Worm (Caenorhabditis elegans) whole organism, L2 larva: ENCODE results near the gene T23F11.11.

Source experiments
- C34F6.9 ChIP-seq: fragments of 150-350 bp; optimal IDR thresholded peaks from 2 replicates; lab custom pipeline; 2014; ENCODE audit warnings: missing biosample characterization, missing genetic modification characterization
- F13H6.1 ChIP-seq: sonication (generic microtip); optimal IDR thresholded peaks from 2 replicates; lab custom pipeline; 2016; ENCODE audit warnings: missing genetic modification characterization, missing compliant biosample characterization
- R02D3.7 ChIP-seq: fragments of 150-350 bp; optimal IDR thresholded peaks from 2 replicates; lab custom pipeline; 2014; ENCODE audit warnings: missing biosample characterization, missing genetic modification characterization
- Y55F3AM.14 ChIP-seq: fragments of 200-800 bp; sonication (Bioruptor generic); optimal IDR thresholded peaks from 2 replicates; lab custom pipeline; 2018; ENCODE audit warnings: mild to moderate bottlenecking, missing genetic modification characterization, missing compliant biosample characterization
- ZK546.5 ChIP-seq: sonication (generic microtip); optimal IDR thresholded peaks from 2 replicates; lab custom pipeline; 2017; ENCODE audit warnings: missing biosample characterization, missing genetic modification characterization
- alr-1 ChIP-seq: fragments of 150-350 bp; optimal IDR thresholded peaks from 2 replicates; lab custom pipeline; 2014; ENCODE audit warnings: missing biosample characterization, missing genetic modification characterization
- aly-2 ChIP-seq: fragments of 150-350 bp; optimal IDR thresholded peaks from 2 replicates; lab custom pipeline; 2014; ENCODE audit warnings: missing biosample characterization, missing genetic modification characterization
- ama-1 ChIP-seq: fragments of 150-350 bp; optimal IDR thresholded peaks from 2 replicates; lab custom pipeline; 2018; ENCODE audit warnings: inconsistent platforms
- blmp-1 ChIP-seq: sonication (generic microtip); optimal IDR thresholded peaks from 2 replicates; lab custom pipeline; 2017; ENCODE audit warnings: missing genetic modification characterization, mild to moderate bottlenecking, missing compliant biosample characterization, antibody characterized with exemption, moderate library complexity; ENCODE audit not compliant: insufficient read depth
- crh-2 ChIP-seq: sonication (generic microtip); optimal IDR thresholded peaks from 2 replicates; lab custom pipeline; 2017; ENCODE audit warnings: missing biosample characterization, missing genetic modification characterization
- dmd-4 ChIP-seq: sonication (generic microtip); optimal IDR thresholded peaks from 2 replicates; lab custom pipeline; 2017; ENCODE audit warnings: missing biosample characterization, missing genetic modification characterization
- gmeb-1 ChIP-seq: fragments of 150-350 bp; optimal IDR thresholded peaks from 2 replicates; lab custom pipeline; 2014; ENCODE audit warnings: missing biosample characterization, missing genetic modification characterization
- lin-11 ChIP-seq: fragments of 150-350 bp; sonication (generic microtip); optimal IDR thresholded peaks from 2 replicates; lab custom pipeline; 2014; ENCODE audit warnings: missing biosample characterization, missing genetic modification characterization, inconsistent platforms, mixed read lengths
- lin-39 ChIP-seq: fragments of 150-350 bp; optimal IDR thresholded peaks from 2 replicates; lab custom pipeline; 2014; ENCODE audit warnings: missing biosample characterization, missing genetic modification reagents, missing genetic modification characterization
- lsy-2 ChIP-seq, 2 experiments: fragments of 150-350 bp in 1 of 2; sonication (generic microtip) in 1 of 2; optimal IDR thresholded peaks; 2 replicates each; lab custom pipeline; 2014 to 2017; ENCODE audit warnings: missing biosample characterization in 2 of 2, missing genetic modification characterization in 2 of 2
- mab-5 ChIP-seq: fragments of 150-350 bp; optimal IDR thresholded peaks from 2 replicates; lab custom pipeline; 2014; ENCODE audit warnings: missing biosample characterization, missing genetic modification characterization
- mbf-1 ChIP-seq: sonication (generic microtip); optimal IDR thresholded peaks from 2 replicates; lab custom pipeline; 2017; ENCODE audit warnings: missing biosample characterization, missing genetic modification characterization
- mdl-1 ChIP-seq, 2 experiments: fragments of 150-350 bp in 1 of 2; sonication (generic microtip) in 1 of 2; optimal IDR thresholded peaks; 2 replicates each; lab custom pipeline; 2017; ENCODE audit warnings: missing biosample characterization in 2 of 2, missing genetic modification characterization in 2 of 2
- nhr-10 ChIP-seq: sonication (generic microtip); optimal IDR thresholded peaks from 2 replicates; lab custom pipeline; 2017; ENCODE audit warnings: missing biosample characterization, missing genetic modification characterization
- nhr-11 ChIP-seq: fragments of 150-350 bp; optimal IDR thresholded peaks from 2 replicates; lab custom pipeline; 2014; ENCODE audit warnings: missing biosample characterization, missing genetic modification characterization
- nhr-12 ChIP-seq: fragments of 150-350 bp; optimal IDR thresholded peaks from 2 replicates; lab custom pipeline; 2014; ENCODE audit warnings: missing biosample characterization, missing genetic modification characterization
- nhr-129 ChIP-seq: fragments of 150-350 bp; optimal IDR thresholded peaks from 2 replicates; lab custom pipeline; 2014; ENCODE audit warnings: missing biosample characterization, missing genetic modification characterization
- nhr-237 ChIP-seq: fragments of 150-350 bp; optimal IDR thresholded peaks from 2 replicates; lab custom pipeline; 2014; ENCODE audit warnings: missing biosample characterization, missing genetic modification characterization
- nhr-6 ChIP-seq: fragments of 150-350 bp; optimal IDR thresholded peaks from 2 replicates; lab custom pipeline; 2014; ENCODE audit warnings: missing biosample characterization, missing genetic modification characterization
- nhr-77 ChIP-seq: fragments of 150-350 bp; optimal IDR thresholded peaks from 2 replicates; lab custom pipeline; 2014; ENCODE audit warnings: missing biosample characterization, missing genetic modification characterization
- peb-1 ChIP-seq: fragments of 150-350 bp; optimal IDR thresholded peaks from 2 replicates; lab custom pipeline; 2014; ENCODE audit warnings: missing biosample characterization, missing genetic modification characterization
- sem-4 ChIP-seq: fragments of 150-350 bp; optimal IDR thresholded peaks from 2 replicates; lab custom pipeline; 2014; ENCODE audit warnings: missing biosample characterization, missing genetic modification reagents, missing genetic modification characterization
- sma-3 ChIP-seq: sonication (generic microtip); optimal IDR thresholded peaks from 2 replicates; lab custom pipeline; 2016; ENCODE audit warnings: missing genetic modification reagents, missing genetic modification characterization, missing compliant biosample characterization
- sma-9 ChIP-seq, 2 experiments: fragments of 150-350 bp in 1 of 2; sonication (generic microtip) in 1 of 2; optimal IDR thresholded peaks; 2 replicates each; lab custom pipeline; 2014 to 2016; ENCODE audit warnings: missing genetic modification characterization in 2 of 2, mild to moderate bottlenecking in 1 of 2, missing biosample characterization in 1 of 2, missing compliant biosample characterization in 1 of 2, missing genetic modification reagents in 1 of 2, moderate library complexity in 1 of 2
- unc-55 ChIP-seq: fragments of 150-350 bp; sonication (generic microtip); optimal IDR thresholded peaks from 3 replicates; lab custom pipeline; 2014; ENCODE audit warnings: missing biosample characterization, missing genetic modification reagents, missing genetic modification characterization
- unc-62 ChIP-seq: fragments of 150-350 bp; optimal IDR thresholded peaks from 2 replicates; lab custom pipeline; 2014; ENCODE audit warnings: missing biosample characterization, missing genetic modification reagents, missing genetic modification characterization
- zag-1 ChIP-seq: fragments of 150-350 bp; optimal IDR thresholded peaks from 2 replicates; lab custom pipeline; 2014; ENCODE audit warnings: missing biosample characterization, missing genetic modification characterization
- ztf-1 ChIP-seq: fragments of 200-800 bp; sonication (Bioruptor generic); conservative IDR thresholded peaks from 2 replicates; pipeline ENCODE4 v1.3.6; 2022; ENCODE audit warnings: missing genetic modification characterization, missing compliant biosample characterization
- ztf-4 ChIP-seq: fragments of 150-350 bp; optimal IDR thresholded peaks from 2 replicates; lab custom pipeline; 2014; ENCODE audit warnings: missing biosample characterization, missing genetic modification characterization

T23F11.11 gene

ce11 chrIII:4705207-4705606, 33.8 kb upstream of the T23F11.11 start, which contains the start of gene pgap-2:
TSS of gene pgap-2 (plus strand) at chrIII:4705507.
- TF ChIP-seq sma-9 (GFP tag; optimal IDR thresholded peaks at IDR 0.05; lab: Kevin White, UChicago) (no peak), sma-9 (tag; optimal IDR thresholded peaks at IDR 0.05; lab: Kevin White, UChicago) (no peak), lin-39 (tag; lab: Kevin White, UChicago) (no peak)
- TF ChIP-seq, all 48 proteins: peak for 0

- peak; percentile 58 for TF ChIP-seq C34F6.9 (tag; lab: Kevin White, UChicago)
- TF ChIP-seq lin-11 (tag; lab: Kevin White, UChicago) = no peak
- no peak for TF ChIP-seq ztf-1
- TF ChIP-seq unc-55 (GFP tag; lab: Kevin White, UChicago) = peak; percentile 59
- TF ChIP-seq lsy-2 (tag; optimal IDR thresholded peaks at IDR 0.05; lab: Kevin White, UChicago) = peak in 1 of 2 experiments; percentile 59
- peak; percentile 12 for TF ChIP-seq crh-2 (tag; lab: Kevin White, UChicago)
- no peak for TF ChIP-seq nhr-129 (tag; lab: Kevin White, UChicago)
- no peak for TF ChIP-seq R02D3.7 (tag; lab: Kevin White, UChicago)
These were observed 32.6 kb upstream of the T23F11.11 start, which contains the start of the genes clp-2 and mrpl-16 for ce11 chrIII:4703932-4704454. TSS of gene clp-2 (minus strand) at chrIII:4704025. TSS of gene mrpl-16 (plus strand) at chrIII:4704404.

ce11 chrIII:4699922-4700321, 28.5 kb upstream of the T23F11.11 start, which contains the start of gene sel-13:
TSS of gene sel-13 (minus strand) at chrIII:4700224.
- TF ChIP-seq unc-62 (GFP tag; lab: Kevin White, UChicago) = no peak
- TF ChIP-seq sem-4 = no peak
- no peak for TF ChIP-seq mbf-1 (tag; lab: Kevin White, UChicago)
- TF ChIP-seq zag-1 (tag; lab: Kevin White, UChicago) = no peak
- TF ChIP-seq lin-39 (tag; lab: Kevin White, UChicago) = no peak
- no peak for TF ChIP-seq Y55F3AM.14 (GFP tag; lab: Kevin White, UChicago)
- TF ChIP-seq blmp-1 (tag; lab: Kevin White, UChicago) = no peak
- TF ChIP-seq crh-2 (tag; lab: Kevin White, UChicago) = no peak
- no peak for TF ChIP-seq unc-55 (GFP tag; lab: Kevin White, UChicago)
- no peak for TF ChIP-seq ama-1 (lab: Kevin White, UChicago)
- no peak for TF ChIP-seq sma-3 (GFP tag; lab: Kevin White, UChicago)
- TF ChIP-seq gmeb-1 = no peak
- no peak for TF ChIP-seq nhr-77 (tag; lab: Kevin White, UChicago)
- TF ChIP-seq nhr-237 (tag; lab: Kevin White, UChicago) = no peak
- no peak for TF ChIP-seq lsy-2 (tag; optimal IDR thresholded peaks at IDR 0.05; lab: Kevin White, UChicago)
- TF ChIP-seq, all 48 proteins: peak for 0

- no peak for TF ChIP-seq crh-2 (tag; lab: Kevin White, UChicago)
- TF ChIP-seq nhr-11 = no peak
- no peak for TF ChIP-seq unc-62 (GFP tag; lab: Kevin White, UChicago)
- TF ChIP-seq Y55F3AM.14 (GFP tag; lab: Kevin White, UChicago) = no peak
- TF ChIP-seq nhr-10 = no peak
- TF ChIP-seq unc-55 (GFP tag; lab: Kevin White, UChicago) = no peak
- TF ChIP-seq nhr-129 (tag; lab: Kevin White, UChicago) = no peak
- no peak for TF ChIP-seq lin-39 (tag; lab: Kevin White, UChicago)
- TF ChIP-seq alr-1 (tag; lab: Kevin White, UChicago) = no peak
- no peak for TF ChIP-seq mdl-1 (tag; optimal IDR thresholded peaks at IDR 0.05; lab: Kevin White, UChicago)
- TF ChIP-seq mab-5 (tag; lab: Kevin White, UChicago) = no peak
- TF ChIP-seq dmd-4 (tag; lab: Kevin White, UChicago) = no peak
- TF ChIP-seq nhr-6 = no peak
- TF ChIP-seq aly-2 (tag; lab: Kevin White, UChicago) = no peak
- TF ChIP-seq lin-11 (tag; lab: Kevin White, UChicago) = no peak
- no peak for TF ChIP-seq nhr-12 (tag; lab: Kevin White, UChicago)
- TF ChIP-seq ztf-4 (tag; lab: Kevin White, UChicago) = no peak
- no peak for TF ChIP-seq F13H6.1 (tag; lab: Kevin White, UChicago)
- TF ChIP-seq gmeb-1 = no peak
These were observed 26.4 kb upstream of the T23F11.11 start, which contains the start of gene dnj-18 for ce11 chrIII:4697819-4698218. TSS of gene dnj-18 (plus strand) at chrIII:4698119.

ce11 chrIII:4696903-4697302, 25.5 kb upstream of the T23F11.11 start:
- TF ChIP-seq ztf-4 (tag; lab: Kevin White, UChicago) (no peak), nhr-129 (tag; lab: Kevin White, UChicago) (no peak), F13H6.1 (tag; lab: Kevin White, UChicago) (no peak), alr-1 (tag; lab: Kevin White, UChicago) (no peak), C34F6.9 (tag; lab: Kevin White, UChicago) (no peak), nhr-11 (no peak), ZK546.5 (tag; lab: Kevin White, UChicago) (no peak), sem-4 (no peak), unc-55 (GFP tag; lab: Kevin White, UChicago) (no peak), peb-1 (tag; lab: Kevin White, UChicago) (no peak)
